Worm (Caenorhabditis elegans): ENCODE measurements around the gene dpy-1.
A peak's percentile ranks its signal among the peaks of the same experiment; 100 is the strongest.

The dpy-1 gene

ce11 chrIII:2054084-2054483, 6.3 kb upstream of the dpy-1 start, which contains the start of gene M01E10.3:
Gene M01E10.3 (minus strand): TSS chrIII:2054184.
- TF ChIP-seq F37B4.10 (GFP tag; IDR thresholded peaks at IDR 0.05), result no peak

- TF ChIP-seq F49E8.2 (tag; optimal IDR thresholded peaks at IDR 0.05; ENCODE audit: insufficient read depth) (no peak), aptf-2 (GFP tag; conservative IDR thresholded peaks at IDR 0.05) (no peak), nhr-80 (tag; optimal IDR thresholded peaks at IDR 0.05) (peak; percentile 21), atf-7 (tag; optimal IDR thresholded peaks at IDR 0.05) (no peak), F10E7.11 (tag; optimal IDR thresholded peaks at IDR 0.05) (no peak)
Measured at ce11 chrIII:2053433-2053832, 5.6 kb upstream of the dpy-1 start.

- TF ChIP-seq xnd-1 (tag; optimal IDR thresholded peaks at IDR 0.05), result no peak
- no peak for TF ChIP-seq tlf-1 (GFP tag; optimal IDR thresholded peaks at IDR 0.05)
Measured at ce11 chrIII:2050494-2050893, 2.7 kb upstream of the dpy-1 start.

- TF ChIP-seq nfya-2 (GFP tag; IDR thresholded peaks at IDR 0.05) (no peak), F57C9.4 (tag; optimal IDR thresholded peaks at IDR 0.05) (no peak), ceh-27 (GFP tag; optimal IDR thresholded peaks at IDR 0.05) (no peak), snpc-4 (GFP tag; optimal IDR thresholded peaks at IDR 0.05) (no peak), snpc-4 (tag; optimal IDR thresholded peaks at IDR 0.05) (no peak), ZK185.1 (tag; optimal IDR thresholded peaks at IDR 0.05; ENCODE audit: poor library complexity, severe bottlenecking) (no peak), B0035.1 (tag; optimal IDR thresholded peaks at IDR 0.05) (no peak), ceh-40 (GFP tag; IDR thresholded peaks at IDR 0.05) (no peak)
Measured at ce11 chrIII:2049825-2050224, 2.0 kb upstream of the dpy-1 start.

- TF ChIP-seq Y67H2A.10 (GFP tag; conservative IDR thresholded peaks at IDR 0.05), result no peak
- TF ChIP-seq mxl-1 (tag; optimal IDR thresholded peaks at IDR 0.05), result peak; percentile 53
- 0 out of 2 replicates have a peak, but pooled peaks have one; percentile 33 for TF ChIP-seq aptf-2 (GFP tag; conservative IDR thresholded peaks at IDR 0.05)
- TF ChIP-seq ztf-26 (tag; optimal IDR thresholded peaks at IDR 0.05), result no peak
- no peak for TF ChIP-seq efl-1 (GFP tag; optimal IDR thresholded peaks at IDR 0.05)
- TF ChIP-seq bed-1 (GFP tag; IDR thresholded peaks at IDR 0.05), result no peak
- TF ChIP-seq B0261.1 (tag; optimal IDR thresholded peaks at IDR 0.05), result peak; percentile 82
- TF ChIP-seq F57A8.1 (GFP tag; optimal IDR thresholded peaks at IDR 0.05), result no peak
- TF ChIP-seq nfya-1 (tag; optimal IDR thresholded peaks at IDR 0.05; ENCODE audit: borderline replicate concordance, insufficient read depth), result no peak
- peak; percentile 97 for TF ChIP-seq tbp1 (GFP tag; optimal IDR thresholded peaks at IDR 0.05)
- peak; percentile 57 for TF ChIP-seq lin-54 (GFP tag; optimal IDR thresholded peaks at IDR 0.05)
- peak; percentile 35 for TF ChIP-seq repo-1 (tag; optimal IDR thresholded peaks at IDR 0.05)
- no peak; the same call in 1 of the 2 replicates for TF ChIP-seq K11D2.4 (GFP tag; IDR thresholded peaks at IDR 0.05)
- no peak for TF ChIP-seq Y95B8A.8 (GFP tag; IDR thresholded peaks at IDR 0.05)
- no peak for TF ChIP-seq nhr-179 (tag; optimal IDR thresholded peaks at IDR 0.05)
- no peak for TF ChIP-seq ccch-3 (GFP tag; optimal IDR thresholded peaks at IDR 0.05)
- peak; percentile 60; the same call in 1 of the 2 replicates for TF ChIP-seq egl-44 (GFP tag; IDR thresholded peaks at IDR 0.05)
- TF ChIP-seq sea-2 (GFP tag; IDR thresholded peaks at IDR 0.05), result no peak
- TF ChIP-seq attf-3 (GFP tag; conservative IDR thresholded peaks at IDR 0.05), result peak; percentile 60
- TF ChIP-seq ztf-25 (GFP tag; IDR thresholded peaks at IDR 0.05), result peak; percentile 69; the same call in 1 of the 2 replicates
- TF ChIP-seq nfyb-1 (GFP tag; IDR thresholded peaks at IDR 0.05), result peak; percentile 39; the same call in 1 of the 2 replicates
- TF ChIP-seq nhr-120 (GFP tag; IDR thresholded peaks at IDR 0.05), result no peak
- peak; percentile 81 for TF ChIP-seq D2030.7 (GFP tag; IDR thresholded peaks at IDR 0.05)
- no peak for TF ChIP-seq zfh-2 (GFP tag; conservative IDR thresholded peaks at IDR 0.05)
- TF ChIP-seq him-1 (tag; optimal IDR thresholded peaks at IDR 0.05), result peak; percentile 63
- TF ChIP-seq lin-35 (GFP tag; optimal IDR thresholded peaks at IDR 0.05), result peak in 1 of 3 experiments; percentile 7
- no peak for TF ChIP-seq T07F8.4 (tag; optimal IDR thresholded peaks at IDR 0.05)
Measured at ce11 chrIII:2032327-2033093, 15.3 kb downstream of the dpy-1 start.
